Fruit fly (Drosophila melanogaster) whole organism, embryonic: ENCODE results near the gene Mrgn1.

Experiments used
- BEAF-32 ChIP-seq: fragments of 200-800 bp; sonication (Bioruptor generic); optimal IDR thresholded peaks from 3 replicates; lab custom pipeline; 2017; ENCODE audit warnings: missing biosample characterization, missing genetic modification characterization, mild to moderate bottlenecking, moderate library complexity, missing genetic modification reagents
- CG10267 ChIP-seq: fragments of 200-800 bp; sonication (Bioruptor generic); optimal IDR thresholded peaks from 2 replicates; lab custom pipeline; 2018; ENCODE audit warnings: missing biosample characterization, mild to moderate bottlenecking, missing genetic modification characterization, moderate library complexity
- CG10565 ChIP-seq: fragments of 200-800 bp; sonication (Bioruptor generic); optimal IDR thresholded peaks from 3 replicates; lab custom pipeline; 2016; ENCODE audit warnings: missing biosample characterization, mild to moderate bottlenecking, missing genetic modification characterization
- CG10654 ChIP-seq: fragments of 200-800 bp; sonication (Bioruptor generic); optimal IDR thresholded peaks from 2 replicates; lab custom pipeline; 2016; ENCODE audit warnings: missing biosample characterization, missing genetic modification characterization
- CG11398 ChIP-seq: fragments of 200-800 bp; sonication (Bioruptor generic); optimal IDR thresholded peaks from 2 replicates; lab custom pipeline; 2016; ENCODE audit warnings: missing biosample characterization, missing genetic modification characterization
- CG11456 ChIP-seq: fragments of 200-800 bp; sonication (Bioruptor generic); IDR thresholded peaks from 3 replicates; pipeline ENCODE4 v1.3.6; 2022; ENCODE audit warnings: missing biosample characterization, missing genetic modification characterization
- CG11696 ChIP-seq: fragments of 200-800 bp; sonication (Bioruptor generic); IDR thresholded peaks from 2 replicates; pipeline ENCODE4 v1.3.6; 2022; ENCODE audit warnings: missing biosample characterization, missing genetic modification characterization
- CG12071 ChIP-seq: fragments of 200-800 bp; sonication (Bioruptor generic); optimal IDR thresholded peaks from 3 replicates; lab custom pipeline; 2018; ENCODE audit warnings: missing biosample characterization, mild to moderate bottlenecking, missing genetic modification characterization
- CG17186 ChIP-seq: fragments of 200-800 bp; sonication (Bioruptor generic); optimal IDR thresholded peaks from 3 replicates; lab custom pipeline; 2017; ENCODE audit warnings: missing biosample characterization, missing genetic modification reagents, missing genetic modification characterization
- CG18599 ChIP-seq: fragments of 200-800 bp; sonication (Bioruptor generic); optimal IDR thresholded peaks from 3 replicates; lab custom pipeline; 2017; ENCODE audit warnings: missing biosample characterization, missing genetic modification characterization, mild to moderate bottlenecking, moderate library complexity, missing genetic modification reagents
- CG32532 ChIP-seq: fragments of 200-800 bp; sonication (Bioruptor generic); IDR thresholded peaks from 2 replicates; pipeline ENCODE4 v1.3.6; 2022; ENCODE audit warnings: missing biosample characterization, missing genetic modification characterization
- CG32772 ChIP-seq: fragments of 200-800 bp; sonication (Bioruptor generic); IDR thresholded peaks from 2 replicates; pipeline ENCODE4 v1.3.6; 2022; ENCODE audit warnings: missing biosample characterization, missing genetic modification characterization
- CG34422 ChIP-seq: fragments of 200-800 bp; sonication (Bioruptor generic); IDR thresholded peaks from 3 replicates; pipeline ENCODE4 v1.3.6; 2022; ENCODE audit warnings: missing biosample characterization, missing genetic modification characterization
- CG3726 ChIP-seq: fragments of 200-800 bp; sonication (Bioruptor generic); IDR thresholded peaks from 3 replicates; pipeline ENCODE4, ENCODE4 v1.3.6; 2022; ENCODE audit warnings: missing biosample characterization, missing genetic modification characterization
- CG42726 ChIP-seq: fragments of 200-800 bp; sonication (Bioruptor generic); IDR thresholded peaks from 2 replicates; pipeline ENCODE4 v1.3.6; 2022; ENCODE audit warnings: missing biosample characterization, missing genetic modification characterization; ENCODE audit not compliant: partially characterized antibody
- CG4820 ChIP-seq: fragments of 200-800 bp; sonication (Bioruptor generic); optimal IDR thresholded peaks from 3 replicates; lab custom pipeline; 2016; ENCODE audit warnings: missing biosample characterization, missing genetic modification characterization
- CG6689 ChIP-seq: fragments of 200-800 bp; sonication (Bioruptor generic); IDR thresholded peaks from 2 replicates; pipeline ENCODE4 v1.3.6; 2022; ENCODE audit warnings: missing biosample characterization, missing genetic modification characterization
- CG7372 ChIP-seq: fragments of 200-800 bp; sonication (Bioruptor generic); IDR thresholded peaks from 2 replicates; pipeline ENCODE4 v1.3.6; 2022; ENCODE audit warnings: missing biosample characterization, missing genetic modification characterization
- CG8281 ChIP-seq: fragments of 200-800 bp; sonication (Bioruptor generic); optimal IDR thresholded peaks from 2 replicates; lab custom pipeline; 2018; ENCODE audit warnings: missing biosample characterization, mild to moderate bottlenecking, missing genetic modification characterization, moderate library complexity
- D19A ChIP-seq: fragments of 200-800 bp; optimal IDR thresholded peaks from 3 replicates; lab custom pipeline; 2019; ENCODE audit warnings: missing biosample characterization, mild to moderate bottlenecking, missing genetic modification characterization, moderate library complexity
- Eip74EF ChIP-seq, 2 experiments: fragments of 200-800 bp in 1 of 2; fragments of >200 bp in 1 of 2; sonication (Bioruptor generic) in 1 of 2; optimal IDR thresholded peaks; 2 replicates each; lab custom pipeline; 2017 to 2019; ENCODE audit warnings: missing biosample characterization in 2 of 2, missing genetic modification characterization in 2 of 2, mild to moderate bottlenecking in 1 of 2, moderate library complexity in 1 of 2
- Fer3 ChIP-seq: fragments of 200-800 bp; sonication (Bioruptor generic); optimal IDR thresholded peaks from 2 replicates; lab custom pipeline; 2018; ENCODE audit warnings: missing biosample characterization, mild to moderate bottlenecking, missing genetic modification characterization, moderate library complexity
- HLHmδ ChIP-seq: fragments of 200-800 bp; sonication (Bioruptor generic); optimal IDR thresholded peaks from 2 replicates; lab custom pipeline; 2018; ENCODE audit warnings: missing biosample characterization, mild to moderate bottlenecking, missing genetic modification characterization, moderate library complexity
- HmgD ChIP-seq: fragments of 200-800 bp; sonication (Bioruptor generic); optimal IDR thresholded peaks from 3 replicates; lab custom pipeline; 2016; ENCODE audit warnings: missing biosample characterization, missing genetic modification characterization
- Lpt ChIP-seq: fragments of >200 bp; optimal IDR thresholded peaks from 2 replicates; lab custom pipeline; 2018; ENCODE audit warnings: missing biosample characterization, missing genetic modification characterization
- Mad ChIP-seq: fragments of 200-800 bp; sonication (Bioruptor generic); optimal IDR thresholded peaks from 2 replicates; lab custom pipeline; 2016; ENCODE audit warnings: missing biosample characterization, missing genetic modification characterization
- Oli ChIP-seq: fragments of 200-800 bp; sonication (Bioruptor generic); optimal IDR thresholded peaks from 2 replicates; lab custom pipeline; 2018; ENCODE audit warnings: missing biosample characterization, mild to moderate bottlenecking, missing genetic modification characterization, moderate library complexity
- Ptx1 ChIP-seq: fragments of 200-800 bp; sonication (Bioruptor generic); IDR thresholded peaks from 2 replicates; pipeline ENCODE4 v1.3.6; 2022; ENCODE audit warnings: missing biosample characterization, missing genetic modification characterization
- Sox100B ChIP-seq: fragments of 200-800 bp; sonication (Bioruptor generic); optimal IDR thresholded peaks from 3 replicates; lab custom pipeline; 2018; ENCODE audit warnings: missing biosample characterization, mild to moderate bottlenecking, missing genetic modification characterization
- Sox102F ChIP-seq: fragments of 200-800 bp; sonication (Bioruptor generic); optimal IDR thresholded peaks from 2 replicates; lab custom pipeline; 2018; ENCODE audit warnings: missing biosample characterization, mild to moderate bottlenecking, missing genetic modification characterization, moderate library complexity
- Xrp1 ChIP-seq: fragments of 200-800 bp; sonication (Bioruptor generic); IDR thresholded peaks from 2 replicates; pipeline ENCODE4 v1.3.6; 2022; ENCODE audit warnings: missing biosample characterization, missing genetic modification characterization
- ato ChIP-seq: fragments of 200-800 bp; sonication (Bioruptor generic); IDR thresholded peaks from 2 replicates; pipeline ENCODE4 v1.3.6; 2022; ENCODE audit warnings: missing biosample characterization, missing genetic modification characterization; ENCODE audit not compliant: partially characterized antibody
- bsh ChIP-seq, 2 experiments: fragments of 200-800 bp; sonication (Bioruptor generic); optimal IDR thresholded peaks; 2 replicates each; lab custom pipeline; 2017 to 2018; ENCODE audit warnings: mild to moderate bottlenecking in 2 of 2, missing biosample characterization in 2 of 2, missing genetic modification characterization in 2 of 2, moderate library complexity in 1 of 2
- chinmo ChIP-seq: fragments of 200-800 bp; sonication (Bioruptor generic); IDR thresholded peaks from 4 replicates; pipeline ENCODE4 v1.3.6; 2022; ENCODE audit warnings: missing biosample characterization, missing genetic modification characterization; ENCODE audit not compliant: partially characterized antibody
- crol ChIP-seq: fragments of 200-800 bp; sonication (Bioruptor generic); IDR thresholded peaks from 2 replicates; pipeline ENCODE4 v1.3.6; 2022; ENCODE audit warnings: missing biosample characterization, missing genetic modification characterization
- disco-r ChIP-seq: fragments of 200-800 bp; sonication (Bioruptor generic); optimal IDR thresholded peaks from 2 replicates; lab custom pipeline; 2016; ENCODE audit warnings: missing biosample characterization, missing genetic modification characterization
- dm ChIP-seq: fragments of 200-800 bp; sonication (Bioruptor generic); optimal IDR thresholded peaks from 3 replicates; lab custom pipeline; 2016; ENCODE audit warnings: missing biosample characterization, missing genetic modification characterization
- hbn ChIP-seq: fragments of 200-800 bp; sonication (Bioruptor generic); IDR thresholded peaks from 2 replicates; pipeline ENCODE4 v1.3.6; 2022; ENCODE audit warnings: missing biosample characterization, missing genetic modification characterization; ENCODE audit not compliant: partially characterized antibody
- ind ChIP-seq: fragments of 200-800 bp; sonication (Bioruptor generic); optimal IDR thresholded peaks from 3 replicates; lab custom pipeline; 2016; ENCODE audit warnings: missing biosample characterization, missing genetic modification characterization
- inv ChIP-seq: fragments of 200-800 bp; sonication (Bioruptor generic); IDR thresholded peaks from 2 replicates; pipeline ENCODE4 v1.3.6; 2022; ENCODE audit warnings: missing biosample characterization, missing genetic modification characterization; ENCODE audit not compliant: partially characterized antibody
- kay ChIP-seq: fragments of 200-800 bp; sonication (Bioruptor generic); optimal IDR thresholded peaks from 2 replicates; lab custom pipeline; 2016; ENCODE audit warnings: missing biosample characterization, missing genetic modification characterization
- knrl ChIP-seq: fragments of 200-800 bp; sonication (Bioruptor generic); IDR thresholded peaks from 3 replicates; pipeline ENCODE4 v1.3.6; 2022; ENCODE audit warnings: missing biosample characterization, missing genetic modification characterization; ENCODE audit not compliant: partially characterized antibody
- pzg ChIP-seq: fragments of 200-800 bp; sonication (Bioruptor generic); optimal IDR thresholded peaks from 3 replicates; lab custom pipeline; 2018; ENCODE audit warnings: missing biosample characterization, mild to moderate bottlenecking, missing genetic modification characterization, moderate library complexity
- schlank ChIP-seq: fragments of 200-800 bp; sonication (Bioruptor generic); optimal IDR thresholded peaks from 2 replicates; lab custom pipeline; 2018; ENCODE audit warnings: missing biosample characterization, mild to moderate bottlenecking, missing genetic modification characterization
- slp2 ChIP-seq: fragments of 200-800 bp; sonication (Bioruptor generic); optimal IDR thresholded peaks from 2 replicates; lab custom pipeline; 2016; ENCODE audit warnings: missing biosample characterization, missing genetic modification characterization
- ssp ChIP-seq: fragments of 200-800 bp; sonication (Bioruptor generic); IDR thresholded peaks from 2 replicates; pipeline ENCODE4 v1.3.6; 2022; ENCODE audit warnings: missing biosample characterization, missing genetic modification characterization
- tin ChIP-seq: fragments of 200-800 bp; sonication (Bioruptor generic); optimal IDR thresholded peaks from 3 replicates; lab custom pipeline; 2016; ENCODE audit warnings: missing biosample characterization, missing genetic modification characterization
- tio ChIP-seq: fragments of 200-800 bp; sonication (Bioruptor generic); optimal IDR thresholded peaks from 2 replicates; lab custom pipeline; 2017; ENCODE audit warnings: missing biosample characterization, missing genetic modification characterization, inconsistent platforms
- trh ChIP-seq: fragments of 200-800 bp; sonication (Bioruptor generic); optimal IDR thresholded peaks from 2 replicates; lab custom pipeline; 2016; ENCODE audit warnings: missing biosample characterization, missing genetic modification characterization
- yki ChIP-seq: fragments of >200 bp; optimal IDR thresholded peaks from 3 replicates; lab custom pipeline; 2018

Gene Mrgn1

DNA sequence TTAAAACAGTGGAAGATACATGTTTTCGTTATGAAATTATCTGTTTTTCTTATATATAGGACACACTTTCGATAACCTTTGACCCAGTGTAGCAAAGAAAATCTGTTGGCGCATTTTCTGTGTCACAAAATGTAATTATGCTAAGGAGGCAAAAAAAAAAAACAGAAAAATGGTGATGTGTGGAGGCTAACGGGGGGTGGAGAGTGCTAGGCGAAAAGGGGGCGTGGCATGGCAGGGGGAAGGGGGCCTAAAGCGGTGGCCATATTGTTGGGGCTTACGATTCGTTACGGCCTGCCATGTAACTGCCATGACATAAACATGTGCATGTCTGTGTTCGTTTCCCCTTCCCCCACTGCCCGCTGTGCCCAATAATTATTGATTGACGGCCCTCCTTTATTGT, 43.4 kb upstream of the Mrgn1 start (continued):
- TF ChIP-seq CG32532 (GFP tag; lab: Robert Waterston, UW) (no peak), Eip74EF (GFP tag; optimal IDR thresholded peaks at IDR 0.05; lab: Kevin White, UChicago) (no peak), CG11696 (GFP tag; lab: Robert Waterston, UW) (no peak), Oli (no peak), pzg (no peak), CG34422 (GFP tag; lab: Robert Waterston, UW) (0 out of 3 replicates have a peak, but pooled peaks have one; percentile 7), knrl (GFP tag; lab: Robert Waterston, UW) (no peak), CG32772 (GFP tag; lab: Robert Waterston, UW) (peak; percentile 32; the same call in 1 of the 2 replicates), CG4820 (GFP tag; lab: Kevin White, UChicago) (no peak), schlank (tag; lab: Kevin White, UChicago) (no peak), CG6689 (GFP tag; lab: Robert Waterston, UW) (no peak), kay (GFP tag; lab: Kevin White, UChicago) (no peak), inv (GFP tag; lab: Robert Waterston, UW) (no peak), CG42726 (GFP tag; lab: Robert Waterston, UW) (0 out of 2 replicates have a peak, but pooled peaks have one; percentile 13), CG17186 (GFP tag; lab: Kevin White, UChicago) (no peak), slp2 (GFP tag; lab: Kevin White, UChicago) (no peak), ind (no peak), CG10654 (no peak), trh (GFP tag; lab: Kevin White, UChicago) (no peak), CG10565 (no peak), CG7372 (no peak), CG11398 (no peak), crol (GFP tag; lab: Robert Waterston, UW) (peak; percentile 75), tin (GFP tag; lab: Kevin White, UChicago) (no peak), Lpt (GFP tag; lab: Kevin White, UChicago) (no peak), yki (no peak), bsh (GFP tag; optimal IDR thresholded peaks at IDR 0.05; lab: Kevin White, UChicago) (no peak), CG12071 (GFP tag; lab: Kevin White, UChicago) (no peak), chinmo (GFP tag; lab: Robert Waterston, UW) (0 out of 4 replicates have a peak, but pooled peaks have one; percentile 39), BEAF-32 (no peak), HmgD (GFP tag; lab: Kevin White, UChicago) (no peak)

dm6 chrX:13764397-13765119, 42.8 kb upstream of the Mrgn1 start:
- peak; percentile 15 for TF ChIP-seq tio
- TF ChIP-seq CG11456 (GFP tag; lab: Robert Waterston, UW) = 0 out of 3 replicates have a peak, but pooled peaks have one; percentile 38
- TF ChIP-seq Xrp1 (GFP tag; lab: Robert Waterston, UW) = peak; percentile 57
- TF ChIP-seq hbn (GFP tag; lab: Robert Waterston, UW) = no peak
- peak; percentile 67 for TF ChIP-seq Ptx1 (GFP tag; lab: Robert Waterston, UW)
- TF ChIP-seq HLHmδ (GFP tag; lab: Kevin White, UChicago) = no peak
- no peak for TF ChIP-seq Mad (GFP tag; lab: Kevin White, UChicago)
- peak; percentile 26; the same call in 1 of the 2 replicates for TF ChIP-seq ssp (GFP tag; lab: Robert Waterston, UW)
- no peak for TF ChIP-seq dm (GFP tag; lab: Kevin White, UChicago)
- TF ChIP-seq D19A (tag; lab: Kevin White, UChicago) = peak; percentile 46
- TF ChIP-seq ato = no peak
- TF ChIP-seq schlank (tag; lab: Kevin White, UChicago) = no peak
- TF ChIP-seq Sox102F (GFP tag; lab: Kevin White, UChicago) = peak; percentile 79
- TF ChIP-seq CG18599 (GFP tag; lab: Kevin White, UChicago) = peak; percentile 26
- no peak for TF ChIP-seq disco-r (GFP tag; lab: Kevin White, UChicago)
- TF ChIP-seq Sox100B (GFP tag; lab: Kevin White, UChicago) = peak; percentile 29
- TF ChIP-seq CG10267 (tag; lab: Kevin White, UChicago) = peak; percentile 28
- TF ChIP-seq CG8281 (tag; lab: Kevin White, UChicago) = peak; percentile 9
- peak; percentile 36 for TF ChIP-seq Fer3
- TF ChIP-seq CG3726 (GFP tag; lab: Robert Waterston, UW) = 0 out of 3 replicates have a peak, but pooled peaks have one; percentile 27
